Worm (Caenorhabditis elegans): Measurements from ENCODE around the gene T13F2.6.
"Not testable (repeated sequence)": the region's sequence is repeated elsewhere in the genome, so short reads cannot be mapped to it uniquely, and the experiment has no call there.

T13F2.6 gene

DNA sequence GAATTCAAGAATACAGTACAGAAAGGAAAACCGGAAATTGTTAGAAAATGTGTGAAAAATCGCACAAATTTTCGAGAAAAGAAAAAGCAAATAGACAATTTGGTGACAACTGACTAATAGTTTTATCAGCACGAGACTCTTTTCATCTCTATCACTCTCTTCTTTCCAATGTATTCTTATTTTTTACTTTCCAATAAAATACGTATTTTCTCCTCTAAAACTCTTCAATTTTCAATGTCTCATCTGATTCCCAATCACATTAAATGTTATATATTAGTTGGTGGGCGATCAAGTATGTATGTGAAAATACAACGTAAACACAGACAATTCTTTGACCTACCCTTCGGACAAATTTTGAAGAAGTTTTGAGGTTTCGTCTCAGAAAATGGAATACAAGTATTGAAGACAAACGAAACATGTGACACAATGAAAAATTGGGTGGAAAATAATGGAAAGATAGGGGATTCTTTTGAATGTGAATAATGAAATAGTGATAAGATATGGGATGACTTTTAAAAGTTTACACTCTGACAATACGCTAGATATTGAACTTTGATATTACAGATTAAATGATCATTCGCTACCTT, 40.8 kb upstream of the T13F2.6 start, which contains the start of gene cka-1:
Gene cka-1 (minus strand): TSS at position 418 of the 587 bp plus-strand sequence.
- no peak for TF ChIP-seq nhr-77 (tag; optimal IDR thresholded peaks at IDR 0.05)
- TF ChIP-seq pqm-1 (tag; optimal IDR thresholded peaks at IDR 0.05) = peak; percentile 56
- TF ChIP-seq nfya-1 (tag; optimal IDR thresholded peaks at IDR 0.05; ENCODE audit: insufficient read depth) = peak; percentile 13
- peak; percentile 65 for TF ChIP-seq elt-2 (tag; optimal IDR thresholded peaks at IDR 0.05)

DNA sequence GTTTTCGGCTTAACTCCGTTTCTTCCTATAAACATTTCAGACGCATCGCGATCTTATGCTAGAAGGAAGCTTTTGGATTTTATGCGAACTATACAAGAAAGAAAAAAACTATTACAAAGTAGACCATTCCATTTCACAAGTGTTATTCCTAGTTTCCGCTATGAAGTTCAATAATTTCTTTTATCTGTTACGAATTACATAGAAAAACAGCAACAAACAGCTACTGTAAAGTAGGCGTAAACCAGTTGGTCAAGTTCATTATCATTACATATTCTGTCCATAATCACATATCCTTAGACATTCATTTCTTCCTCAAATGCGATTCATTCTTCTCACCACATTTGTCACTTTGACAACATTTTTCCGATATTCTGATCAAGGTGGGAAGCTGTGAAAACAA, 39.9 kb upstream of the T13F2.6 start, which contains the start of gene C28D4.10:
Gene C28D4.10 (plus strand): TSS at position 301 of the 400 bp plus-strand sequence.
- TF ChIP-seq ZK546.5 (tag; optimal IDR thresholded peaks at IDR 0.05) = no peak
- TF ChIP-seq sea-2 (GFP tag; optimal IDR thresholded peaks at IDR 0.05) = no peak
- TF ChIP-seq nhr-237 (tag; optimal IDR thresholded peaks at IDR 0.05) = no peak
- TF ChIP-seq eor-1 (tag; optimal IDR thresholded peaks at IDR 0.05) = no peak
- no peak for TF ChIP-seq pha-4 (tag; optimal IDR thresholded peaks at IDR 0.05)
- TF ChIP-seq nhr-12 (tag; optimal IDR thresholded peaks at IDR 0.05) = no peak
- no peak for TF ChIP-seq zag-1 (tag; optimal IDR thresholded peaks at IDR 0.05)
- TF ChIP-seq aly-2 (tag; optimal IDR thresholded peaks at IDR 0.05) = no peak
- no peak for TF ChIP-seq skn-1 (tag; optimal IDR thresholded peaks at IDR 0.05)
- TF ChIP-seq elt-2 (tag; optimal IDR thresholded peaks at IDR 0.05) = no peak
- TF ChIP-seq nhr-23 (tag; optimal IDR thresholded peaks at IDR 0.05) = no peak
- TF ChIP-seq ama-1 (optimal IDR thresholded peaks at IDR 0.05) = no peak
- TF ChIP-seq nhr-25 (tag; optimal IDR thresholded peaks at IDR 0.05) = no peak
- no peak for TF ChIP-seq unc-62 (GFP tag; optimal IDR thresholded peaks at IDR 0.05)
- TF ChIP-seq mdl-1 (tag; optimal IDR thresholded peaks at IDR 0.05) = no peak
- TF ChIP-seq lin-15B (tag; optimal IDR thresholded peaks at IDR 0.05) = no peak
- TF ChIP-seq ceh-16 (tag; optimal IDR thresholded peaks at IDR 0.05) = no peak
- no peak for TF ChIP-seq egl-5 (tag; optimal IDR thresholded peaks at IDR 0.05)
- TF ChIP-seq nhr-43 (tag; optimal IDR thresholded peaks at IDR 0.05; ENCODE audit: poor library complexity, severe bottlenecking) = no peak
- no peak for TF ChIP-seq nhr-11 (tag; optimal IDR thresholded peaks at IDR 0.05)

DNA sequence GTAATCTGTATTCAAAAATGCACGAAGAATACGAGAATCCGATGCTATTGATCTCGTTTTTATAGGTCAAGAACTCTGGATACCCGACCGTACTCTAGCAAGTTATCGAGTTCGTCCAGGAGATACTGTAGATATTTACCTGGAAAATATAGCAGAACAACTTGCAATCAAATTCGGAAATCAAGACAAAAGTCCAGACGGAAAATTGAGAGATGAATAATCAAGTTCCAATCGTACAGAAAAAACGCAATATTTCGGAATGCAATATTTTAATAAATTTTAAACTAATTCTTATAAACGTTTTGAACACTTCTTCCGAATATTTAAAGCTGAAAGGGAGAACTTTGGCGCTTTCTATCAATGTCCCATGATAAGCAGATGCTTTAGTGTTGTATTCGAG, 39.1 kb upstream of the T13F2.6 start:
- TF ChIP-seq ztf-11 (tag; optimal IDR thresholded peaks at IDR 0.05) (no peak), hmg-11 (tag; optimal IDR thresholded peaks at IDR 0.05) (no peak), nhr-12 (tag; optimal IDR thresholded peaks at IDR 0.05) (no peak), lsy-12 (tag; optimal IDR thresholded peaks at IDR 0.05) (no peak), eor-1 (tag; optimal IDR thresholded peaks at IDR 0.05) (no peak), ceh-82 (tag; optimal IDR thresholded peaks at IDR 0.05) (no peak), elt-3 (tag; optimal IDR thresholded peaks at IDR 0.05) (no peak), nhr-23 (tag; optimal IDR thresholded peaks at IDR 0.05) (no peak)

DNA sequence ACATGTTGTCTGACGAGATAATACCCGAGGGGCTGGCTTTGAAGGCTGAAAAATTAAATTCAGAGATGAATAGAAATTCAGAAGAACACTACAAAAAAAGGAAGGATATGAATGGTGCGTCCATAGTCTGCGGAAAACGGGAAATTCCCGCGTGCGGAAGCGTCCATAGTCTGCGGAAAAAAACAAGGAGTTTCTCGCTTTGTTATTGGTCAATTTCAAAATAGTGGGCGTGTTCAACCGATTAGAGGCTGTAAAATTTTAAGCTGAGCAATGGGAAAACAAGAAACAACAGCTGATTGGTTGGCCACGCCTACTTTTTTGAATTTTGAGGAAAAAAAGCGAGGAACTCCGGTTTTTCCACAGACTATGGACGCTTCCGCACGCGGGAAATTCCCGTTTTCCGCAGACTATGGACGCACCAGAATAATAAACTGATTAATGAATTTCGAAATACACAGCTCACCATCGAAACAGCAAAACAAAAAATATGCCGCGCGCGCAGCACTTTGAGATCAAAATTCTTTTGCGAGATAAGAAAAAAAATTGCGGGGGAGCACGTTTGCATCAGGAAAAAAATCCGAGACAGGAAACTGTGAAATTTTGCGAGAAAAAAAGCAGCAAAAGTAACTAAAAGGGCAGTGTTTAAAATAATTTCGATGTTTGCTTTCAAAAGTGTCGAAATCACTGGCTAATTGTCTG, 37.1 kb upstream of the T13F2.6 start, which contains the start of gene gln-6:
Gene gln-6 (minus strand): TSS at position 51 of the 699 bp plus-strand sequence.
- TF ChIP-seq elt-1, lsy-12, nhr-12 (tag; optimal IDR thresholded peaks at IDR 0.05): not testable (repeated sequence)

DNA sequence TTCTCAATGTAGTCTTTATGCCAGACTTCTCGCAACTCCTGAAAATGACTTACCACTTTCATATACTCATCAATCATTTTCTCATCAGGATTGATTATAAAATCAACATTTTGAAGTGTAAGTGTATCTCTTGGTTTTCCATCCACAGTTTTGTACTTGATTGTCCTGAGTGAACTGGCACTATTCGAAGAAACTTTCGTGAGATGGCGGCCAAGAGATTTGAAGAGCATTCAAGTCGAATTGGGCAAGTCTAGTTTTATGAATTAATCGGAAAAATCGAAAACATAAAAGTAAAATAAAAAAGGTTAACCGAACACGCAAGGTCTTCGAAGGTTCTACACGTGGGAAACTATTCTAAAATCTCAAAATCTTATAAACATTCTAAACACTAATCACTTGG, 35.2 kb upstream of the T13F2.6 start, which contains the start of gene C28D4.7:
Gene C28D4.7 (minus strand): TSS at position 265 of the 400 bp plus-strand sequence.
- no peak for TF ChIP-seq fos-1 (tag; optimal IDR thresholded peaks at IDR 0.05)
- TF ChIP-seq ZK546.5 (tag; optimal IDR thresholded peaks at IDR 0.05) = no peak
- TF ChIP-seq egl-5 (tag; optimal IDR thresholded peaks at IDR 0.05) = no peak
- no peak for TF ChIP-seq nhr-67 (tag; optimal IDR thresholded peaks at IDR 0.05)
- TF ChIP-seq sea-2 (GFP tag; optimal IDR thresholded peaks at IDR 0.05) = no peak
- TF ChIP-seq egl-27 (tag; optimal IDR thresholded peaks at IDR 0.05) = no peak
- no peak for TF ChIP-seq unc-62 (GFP tag; optimal IDR thresholded peaks at IDR 0.05)
- TF ChIP-seq zag-1 (tag; optimal IDR thresholded peaks at IDR 0.05) = no peak
- no peak for TF ChIP-seq ztf-4 (tag; optimal IDR thresholded peaks at IDR 0.05)
- TF ChIP-seq nhr-25 (tag; optimal IDR thresholded peaks at IDR 0.05) = no peak
- no peak for TF ChIP-seq nhr-77 (tag; optimal IDR thresholded peaks at IDR 0.05)
- TF ChIP-seq nhr-237 (tag; optimal IDR thresholded peaks at IDR 0.05) = no peak
- TF ChIP-seq tbx-2 (tag; optimal IDR thresholded peaks at IDR 0.05) = no peak
- TF ChIP-seq eor-1 (tag; optimal IDR thresholded peaks at IDR 0.05) = no peak
- TF ChIP-seq snpc-4 (tag; optimal IDR thresholded peaks at IDR 0.05) = no peak
- no peak for TF ChIP-seq lsy-12 (tag; optimal IDR thresholded peaks at IDR 0.05)
- no peak for TF ChIP-seq daf-12 (tag; optimal IDR thresholded peaks at IDR 0.05)
- no peak for TF ChIP-seq jun-1 (tag; optimal IDR thresholded peaks at IDR 0.05)

Measured in whole organism, L3 larva.